Fruit fly (Drosophila melanogaster) whole organism, embryonic: ENCODE measurements around the gene thoc7.

Experiments
- Atf-2 ChIP-seq: fragments of 200-800 bp; sonication (Bioruptor generic); optimal IDR thresholded peaks from 2 replicates; lab custom pipeline; 2016; ENCODE audit warnings: missing biosample characterization, missing genetic modification characterization
- C15 ChIP-seq: fragments of 200-800 bp; sonication (Bioruptor generic); IDR thresholded peaks from 3 replicates; pipeline ENCODE4 v1.3.6; 2022; ENCODE audit warnings: missing biosample characterization, missing genetic modification characterization
- CG1233 ChIP-seq: fragments of 200-800 bp; sonication (Bioruptor generic); optimal IDR thresholded peaks from 4 replicates; lab custom pipeline; 2018; ENCODE audit warnings: missing biosample characterization, mild to moderate bottlenecking, missing genetic modification characterization
- CG13894 ChIP-seq: fragments of 200-800 bp; sonication (Bioruptor generic); optimal IDR thresholded peaks from 3 replicates; lab custom pipeline; 2018; ENCODE audit warnings: missing biosample characterization, mild to moderate bottlenecking, missing genetic modification characterization, moderate library complexity
- CG14667 ChIP-seq: fragments of 200-800 bp; sonication (Bioruptor generic); IDR thresholded peaks from 2 replicates; pipeline ENCODE4 v1.3.6; 2022; ENCODE audit warnings: missing biosample characterization, missing genetic modification characterization
- CG14710 ChIP-seq: fragments of 200-800 bp; sonication (Bioruptor generic); optimal IDR thresholded peaks from 3 replicates; lab custom pipeline; 2019; ENCODE audit warnings: missing biosample characterization, mild to moderate bottlenecking, missing genetic modification characterization, moderate library complexity
- CG1529 ChIP-seq: fragments of 200-800 bp; sonication (Bioruptor generic); optimal IDR thresholded peaks from 3 replicates; lab custom pipeline; 2018; ENCODE audit warnings: missing biosample characterization, missing genetic modification characterization
- CG1602 ChIP-seq: fragments of 200-800 bp; sonication (Bioruptor generic); optimal IDR thresholded peaks from 3 replicates; lab custom pipeline; 2016; ENCODE audit warnings: missing biosample characterization, missing genetic modification characterization
- CG17361 ChIP-seq: fragments of 200-800 bp; sonication (Bioruptor generic); IDR thresholded peaks from 3 replicates; pipeline ENCODE4 v1.3.6; 2022; ENCODE audit warnings: missing biosample characterization, missing genetic modification characterization
- CG17829 ChIP-seq: fragments of 200-800 bp; optimal IDR thresholded peaks from 2 replicates; lab custom pipeline; 2019; ENCODE audit warnings: missing biosample characterization, mild to moderate bottlenecking, missing genetic modification characterization, moderate library complexity
- CG3163 ChIP-seq: fragments of 200-800 bp; sonication (Bioruptor generic); optimal IDR thresholded peaks from 3 replicates; lab custom pipeline; 2016; ENCODE audit warnings: missing biosample characterization, missing genetic modification characterization
- CG32532 ChIP-seq: fragments of 200-800 bp; sonication (Bioruptor generic); IDR thresholded peaks from 2 replicates; pipeline ENCODE4 v1.3.6; 2022; ENCODE audit warnings: missing biosample characterization, missing genetic modification characterization
- CG34224 ChIP-seq: fragments of 200-800 bp; sonication (Bioruptor generic); IDR thresholded peaks from 3 replicates; pipeline ENCODE4 v1.3.6; 2022; ENCODE audit warnings: missing biosample characterization, missing genetic modification characterization; ENCODE audit not compliant: partially characterized antibody
- CG4617 ChIP-seq: fragments of 200-800 bp; sonication (Bioruptor generic); optimal IDR thresholded peaks from 3 replicates; lab custom pipeline; 2016; ENCODE audit warnings: missing biosample characterization, missing genetic modification characterization, borderline replicate concordance
- CG6654 ChIP-seq: fragments of 200-800 bp; sonication (Bioruptor generic); optimal IDR thresholded peaks from 2 replicates; lab custom pipeline; 2017; ENCODE audit warnings: missing biosample characterization, mild to moderate bottlenecking, missing genetic modification characterization
- CG7928 ChIP-seq: fragments of 200-800 bp; sonication (Bioruptor generic); optimal IDR thresholded peaks from 2 replicates; lab custom pipeline; 2017; ENCODE audit warnings: missing biosample characterization, mild to moderate bottlenecking, missing genetic modification characterization
- CG8281 ChIP-seq: fragments of 200-800 bp; sonication (Bioruptor generic); optimal IDR thresholded peaks from 2 replicates; lab custom pipeline; 2018; ENCODE audit warnings: missing biosample characterization, mild to moderate bottlenecking, missing genetic modification characterization, moderate library complexity
- CG8359 ChIP-seq: fragments of 200-800 bp; sonication (Bioruptor generic); optimal IDR thresholded peaks from 2 replicates; lab custom pipeline; 2017; ENCODE audit warnings: missing biosample characterization, mild to moderate bottlenecking, missing genetic modification characterization, borderline replicate concordance
- CG8765 ChIP-seq: fragments of 200-800 bp; sonication (Bioruptor generic); IDR thresholded peaks from 2 replicates; pipeline ENCODE4 v1.3.6; 2022; ENCODE audit warnings: missing biosample characterization, missing genetic modification characterization
- CG8944 ChIP-seq: fragments of 200-800 bp; sonication (Bioruptor generic); optimal IDR thresholded peaks from 3 replicates; lab custom pipeline; 2016; ENCODE audit warnings: missing biosample characterization, missing genetic modification characterization
- CG9215 ChIP-seq: fragments of 200-800 bp; sonication (Bioruptor generic); IDR thresholded peaks from 2 replicates; pipeline ENCODE4 v1.3.6; 2022; ENCODE audit warnings: missing biosample characterization, missing genetic modification characterization
- CG9817 ChIP-seq: fragments of 200-800 bp; sonication (Bioruptor generic); optimal IDR thresholded peaks from 2 replicates; lab custom pipeline; 2018; ENCODE audit warnings: missing biosample characterization, mild to moderate bottlenecking, missing genetic modification characterization, moderate library complexity
- CTCF ChIP-seq: fragments of 200-800 bp; sonication (Bioruptor generic); optimal IDR thresholded peaks from 2 replicates; lab custom pipeline; 2017; ENCODE audit warnings: missing biosample characterization, mild to moderate bottlenecking, missing genetic modification characterization, moderate library complexity
- Dip3 ChIP-seq: fragments of 200-800 bp; sonication (Bioruptor generic); optimal IDR thresholded peaks from 3 replicates; lab custom pipeline; 2016; ENCODE audit warnings: missing biosample characterization, missing genetic modification characterization
- GATAe ChIP-seq: fragments of 200-800 bp; sonication (Bioruptor generic); conservative IDR thresholded peaks from 2 replicates; pipeline ENCODE4 v1.3.6; 2022; ENCODE audit warnings: missing biosample characterization, missing genetic modification characterization
- H15 ChIP-seq: fragments of 200-800 bp; sonication (Bioruptor generic); IDR thresholded peaks from 3 replicates; pipeline ENCODE4 v1.3.6; 2022; ENCODE audit warnings: missing biosample characterization, missing genetic modification characterization
- Hand ChIP-seq: fragments of 200-800 bp; sonication (Bioruptor generic); optimal IDR thresholded peaks from 2 replicates; lab custom pipeline; 2017; ENCODE audit warnings: mild to moderate bottlenecking, missing biosample characterization, missing genetic modification reagents, missing genetic modification characterization
- Hr39 ChIP-seq: fragments of >200 bp; optimal IDR thresholded peaks from 2 replicates; lab custom pipeline; 2017
- Mrtf ChIP-seq: fragments of 200-800 bp; sonication (Bioruptor generic); IDR thresholded peaks from 3 replicates; pipeline ENCODE4 v1.3.6; 2022; ENCODE audit warnings: missing biosample characterization, missing genetic modification characterization
- NC2β ChIP-seq: fragments of 200-800 bp; sonication (Bioruptor generic); optimal IDR thresholded peaks from 2 replicates; lab custom pipeline; 2016; ENCODE audit warnings: missing biosample characterization, missing genetic modification characterization
- Optix ChIP-seq: fragments of 200-800 bp; sonication (Bioruptor generic); IDR thresholded peaks from 3 replicates; pipeline ENCODE4 v1.3.6; 2022; ENCODE audit warnings: missing biosample characterization, missing genetic modification characterization
- Sry-δ ChIP-seq: fragments of 200-800 bp; sonication (Bioruptor generic); optimal IDR thresholded peaks from 2 replicates; lab custom pipeline; 2016; ENCODE audit warnings: missing biosample characterization, missing genetic modification characterization
- ac ChIP-seq: fragments of 200-800 bp; sonication (Bioruptor generic); optimal IDR thresholded peaks from 3 replicates; lab custom pipeline; 2017; ENCODE audit warnings: missing biosample characterization, mild to moderate bottlenecking, missing genetic modification characterization
- ara ChIP-seq: fragments of 200-800 bp; sonication (Bioruptor generic); IDR thresholded peaks from 2 replicates; pipeline ENCODE4 v1.3.6; 2022; ENCODE audit warnings: missing biosample characterization, missing genetic modification characterization
- bcd ChIP-seq: fragments of 200-800 bp; sonication (Bioruptor generic); optimal IDR thresholded peaks from 2 replicates; lab custom pipeline; 2017; ENCODE audit warnings: missing biosample characterization, mild to moderate bottlenecking, missing genetic modification characterization
- br ChIP-seq: fragments of >200 bp; optimal IDR thresholded peaks from 2 replicates; lab custom pipeline; 2017
- caup ChIP-seq: fragments of 200-800 bp; sonication (Bioruptor generic); optimal IDR thresholded peaks from 3 replicates; lab custom pipeline; 2017; ENCODE audit warnings: missing biosample characterization, mild to moderate bottlenecking, missing genetic modification characterization, moderate library complexity; ENCODE audit not compliant: severe bottlenecking
- gcm ChIP-seq: fragments of 200-800 bp; sonication (Bioruptor generic); optimal IDR thresholded peaks from 2 replicates; lab custom pipeline; 2019; ENCODE audit warnings: missing biosample characterization, mild to moderate bottlenecking, missing genetic modification characterization, moderate library complexity
- gsb ChIP-seq: fragments of 200-800 bp; sonication (Bioruptor generic); IDR thresholded peaks from 2 replicates; pipeline ENCODE4 v1.3.6; 2022; ENCODE audit warnings: missing biosample characterization, missing genetic modification characterization
- lmd ChIP-seq: fragments of 200-800 bp; sonication (Bioruptor generic); IDR thresholded peaks from 2 replicates; pipeline ENCODE4 v1.3.6; 2022; ENCODE audit warnings: missing biosample characterization, missing genetic modification characterization
- lov ChIP-seq, 2 experiments: fragments of 200-800 bp in 1 of 2; fragments of >200 bp in 1 of 2; sonication (Bioruptor generic) in 1 of 2; IDR thresholded peaks in 1 of 2; optimal IDR thresholded peaks in 1 of 2; 2 replicates in 1 of 2; 3 replicates in 1 of 2; pipeline versions ENCODE4 v1.3.6 to Lab custom; 2017 to 2022; ENCODE audit warnings: missing biosample characterization in 1 of 2, missing genetic modification characterization in 1 of 2
- luna ChIP-seq: fragments of 200-800 bp; sonication (Bioruptor generic); optimal IDR thresholded peaks from 2 replicates; lab custom pipeline; 2016; ENCODE audit warnings: missing biosample characterization, missing genetic modification characterization
- prd ChIP-seq, 3 experiments: fragments of >200 bp in 2 of 3; fragments of 200-800 bp in 1 of 3; sonication (Bioruptor generic) in 1 of 3; optimal IDR thresholded peaks in 2 of 3; IDR thresholded peaks in 1 of 3; 2 replicates in 2 of 3; 3 replicates in 1 of 3; pipeline versions ENCODE4 v1.3.6 to Lab custom; 2017 to 2022; ENCODE audit warnings: missing biosample characterization in 1 of 3, missing genetic modification characterization in 1 of 3
- ranshi ChIP-seq: fragments of 200-800 bp; sonication (Bioruptor generic); IDR thresholded peaks from 2 replicates; pipeline ENCODE4 v1.3.6; 2022; ENCODE audit warnings: missing biosample characterization, missing genetic modification characterization
- sc ChIP-seq, 3 experiments: fragments of >200 bp in 2 of 3; fragments of 200-800 bp in 1 of 3; sonication (Bioruptor generic) in 1 of 3; optimal IDR thresholded peaks; 2 replicates in 2 of 3; 3 replicates in 1 of 3; lab custom pipeline; 2017; ENCODE audit warnings: mild to moderate bottlenecking in 1 of 3, missing biosample characterization in 1 of 3, missing genetic modification characterization in 1 of 3, missing genetic modification reagents in 1 of 3
- scrt ChIP-seq: fragments of 200-800 bp; sonication (Bioruptor generic); optimal IDR thresholded peaks from 2 replicates; lab custom pipeline; 2018; ENCODE audit warnings: missing biosample characterization, mild to moderate bottlenecking, missing genetic modification characterization, moderate library complexity
- trh ChIP-seq: fragments of 200-800 bp; sonication (Bioruptor generic); optimal IDR thresholded peaks from 2 replicates; lab custom pipeline; 2016; ENCODE audit warnings: missing biosample characterization, missing genetic modification characterization
- ttk ChIP-seq: fragments of 200-800 bp; sonication (Bioruptor generic); IDR thresholded peaks from 2 replicates; pipeline ENCODE4 v2.1.2; 2022; ENCODE audit warnings: missing biosample characterization, missing genetic modification characterization
- usp ChIP-seq: fragments of >200 bp; optimal IDR thresholded peaks from 2 replicates; lab custom pipeline; 2017; ENCODE audit warnings: missing biosample characterization, missing genetic modification characterization
- zen2 ChIP-seq: fragments of 200-800 bp; sonication (Bioruptor generic); IDR thresholded peaks from 3 replicates; pipeline ENCODE4 v1.3.6; 2022; ENCODE audit warnings: missing biosample characterization, missing genetic modification characterization; ENCODE audit not compliant: partially characterized antibody

The thoc7 gene

DNA sequence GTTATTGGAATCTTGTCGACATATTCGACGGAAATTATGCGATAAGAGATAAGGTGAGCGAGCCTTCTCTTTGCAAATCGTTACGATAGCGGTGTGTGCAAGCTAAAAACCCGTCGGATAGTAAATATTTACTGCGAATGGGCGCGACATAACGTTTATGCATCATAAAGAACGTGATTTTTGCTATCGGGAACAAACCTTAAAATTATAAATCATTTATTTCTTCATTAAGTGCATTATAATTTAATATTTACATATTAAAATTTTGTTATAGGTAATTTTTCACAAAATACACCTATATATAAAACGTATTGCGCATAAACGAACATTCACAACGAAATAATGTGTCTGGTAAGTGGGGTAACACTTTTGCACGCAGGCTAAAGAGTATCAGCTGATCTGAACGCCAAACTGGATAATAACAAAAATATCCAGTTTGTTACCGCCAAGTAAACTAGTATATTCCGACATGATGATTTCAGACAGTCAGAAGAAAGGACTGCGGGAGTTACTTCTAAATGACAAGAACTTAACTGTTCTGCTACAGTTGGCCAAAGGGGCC is 6.7 kb downstream of the thoc7 start, which contains the start of the genes Gk1 and CG13876 (continued):
- peak; percentile 94 for TF ChIP-seq ranshi (GFP tag; lab: Robert Waterston, UW)
- TF ChIP-seq CG17361 (GFP tag; lab: Robert Waterston, UW) = peak; percentile 96
- peak; percentile 91 for TF ChIP-seq CG1602 (GFP tag; lab: Kevin White, UChicago)
- peak; percentile 79; the same call in 1 of the 3 replicates for TF ChIP-seq C15 (GFP tag; lab: Robert Waterston, UW)
- TF ChIP-seq trh (GFP tag; lab: Kevin White, UChicago) = peak; percentile 77
- TF ChIP-seq CG3163 = no peak
- TF ChIP-seq ac (GFP tag; lab: Kevin White, UChicago) = peak; percentile 76
- no peak for TF ChIP-seq lov (optimal IDR thresholded peaks at IDR 0.05; lab: Kevin White, UChicago)
- peak; percentile 91 for TF ChIP-seq lov (GFP tag; IDR thresholded peaks at IDR 0.05; lab: Robert Waterston, UW)
- TF ChIP-seq NC2β (GFP tag; lab: Kevin White, UChicago) = no peak
- TF ChIP-seq br (lab: Kevin White, UChicago) = no peak
- peak; percentile 45 for TF ChIP-seq Dip3
- TF ChIP-seq CG1233 = peak; percentile 94
- TF ChIP-seq usp (GFP tag; lab: Kevin White, UChicago) = no peak
- peak; percentile 82 for TF ChIP-seq CG8359 (GFP tag; lab: Kevin White, UChicago)
- TF ChIP-seq CG13894 = peak; percentile 98
- peak; percentile 96 for TF ChIP-seq gcm (GFP tag; lab: Kevin White, UChicago)
- peak; percentile 25 for TF ChIP-seq CTCF (GFP tag; lab: Kevin White, UChicago)
- TF ChIP-seq CG8281 = peak; percentile 85
- TF ChIP-seq CG17829 (tag; lab: Kevin White, UChicago) = peak; percentile 97
- TF ChIP-seq CG6654 = peak; percentile 66
- TF ChIP-seq Mrtf = peak; percentile 85; the same call in 2 of the 3 replicates
- TF ChIP-seq CG9817 (tag; lab: Kevin White, UChicago) = peak; percentile 94
- no peak for TF ChIP-seq zen2 (GFP tag; lab: Robert Waterston, UW)
- TF ChIP-seq CG34224 = no peak
- TF ChIP-seq scrt = peak; percentile 93
- TF ChIP-seq Atf-2 (GFP tag; lab: Kevin White, UChicago) = peak; percentile 27
- no peak for TF ChIP-seq prd (optimal IDR thresholded peaks at IDR 0.05; lab: Kevin White, UChicago)
- TF ChIP-seq prd (GFP tag; IDR thresholded peaks at IDR 0.05; lab: Robert Waterston, UW) = peak; percentile 93
- TF ChIP-seq ttk = peak; percentile 93
- TF ChIP-seq ara (GFP tag; lab: Robert Waterston, UW) = peak; percentile 94
- peak; percentile 97 for TF ChIP-seq CG32532
- no peak for TF ChIP-seq Hr39 (lab: Kevin White, UChicago)
- peak; percentile 75 for TF ChIP-seq CG7928 (GFP tag; lab: Kevin White, UChicago)
- TF ChIP-seq sc (optimal IDR thresholded peaks at IDR 0.05; lab: Kevin White, UChicago) = no peak
- TF ChIP-seq sc (GFP tag; optimal IDR thresholded peaks at IDR 0.05; lab: Kevin White, UChicago) = peak; percentile 82
- TF ChIP-seq H15 = peak; percentile 87
- peak; percentile 89 for TF ChIP-seq lmd
- no peak for TF ChIP-seq CG1529 (GFP tag; lab: Kevin White, UChicago)
- TF ChIP-seq caup (GFP tag; lab: Kevin White, UChicago) = peak; percentile 95
- no peak for TF ChIP-seq luna (GFP tag; lab: Kevin White, UChicago)
- TF ChIP-seq Hand (GFP tag; lab: Kevin White, UChicago) = peak; percentile 96
- peak; percentile 72; the same call in 2 of the 3 replicates for TF ChIP-seq Optix
- TF ChIP-seq Sry-δ (GFP tag; lab: Kevin White, UChicago) = no peak
- TF ChIP-seq CG14667 (GFP tag; lab: Robert Waterston, UW) = peak; percentile 84
- peak; percentile 70 for TF ChIP-seq CG4617
- TF ChIP-seq gsb = peak; percentile 84
- TF ChIP-seq CG8944 = peak; percentile 17
- TF ChIP-seq GATAe (GFP tag; lab: Robert Waterston, UW) = peak; percentile 74
- TF ChIP-seq CG9215 (GFP tag; lab: Robert Waterston, UW) = peak; percentile 81
- TF ChIP-seq CG14710 (tag; lab: Kevin White, UChicago) = peak; percentile 100
- peak; percentile 94 for TF ChIP-seq bcd (GFP tag; lab: Kevin White, UChicago)
- TF ChIP-seq CG8765 (GFP tag; lab: Robert Waterston, UW) = peak; percentile 75; the same call in 1 of the 2 replicates
